Worm (Caenorhabditis elegans): ENCODE measurements around the gene rps-24.

The rps-24 gene

DNA sequence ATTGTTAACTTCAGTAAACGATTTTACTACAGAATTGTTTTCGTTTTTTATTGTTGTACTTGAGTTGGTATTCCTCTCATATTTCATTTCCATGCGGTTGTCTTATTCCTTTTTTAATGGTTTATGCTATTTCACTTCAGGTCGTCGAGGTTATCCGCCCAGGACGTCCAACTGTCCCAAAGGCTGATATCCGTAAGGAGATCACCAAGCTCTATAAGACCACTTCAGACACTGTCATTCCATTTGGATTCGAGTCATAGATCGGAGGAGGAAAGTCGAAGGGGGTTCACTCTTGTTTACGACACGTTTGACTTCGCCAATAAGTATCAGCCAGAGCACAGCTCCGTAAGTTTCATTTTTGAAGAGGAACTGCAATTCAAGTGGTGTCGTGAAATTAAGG, 889 bp downstream of the rps-24 start, which contains the start of gene T07A9.14 (continued):
- no peak for TF ChIP-seq mep-1 (tag; optimal IDR thresholded peaks at IDR 0.05)
- TF ChIP-seq Y105C5A.15 (GFP tag; IDR thresholded peaks at IDR 0.05), result no peak
- TF ChIP-seq hlh-30 (tag; optimal IDR thresholded peaks at IDR 0.05; ENCODE audit: insufficient read depth), result no peak
- peak; percentile 98 for TF ChIP-seq aha-1 (tag)
- TF ChIP-seq ceh-28 (tag; optimal IDR thresholded peaks at IDR 0.05), result no peak
- peak; percentile 14; the same call in 1 of the 2 replicates for TF ChIP-seq snpc-1.2 (GFP tag; IDR thresholded peaks at IDR 0.05)
- no peak for TF ChIP-seq dve-1 (tag; optimal IDR thresholded peaks at IDR 0.05; ENCODE audit: insufficient read depth)
- TF ChIP-seq D1046.2 (GFP tag; IDR thresholded peaks at IDR 0.05), result no peak
- TF ChIP-seq rbr-2 (tag; optimal IDR thresholded peaks at IDR 0.05), result no peak
- no peak for TF ChIP-seq zfp-3 (GFP tag; conservative IDR thresholded peaks at IDR 0.05)
- TF ChIP-seq zfp-2 (tag; optimal IDR thresholded peaks at IDR 0.05), result no peak
- TF ChIP-seq lsy-2 (tag; optimal IDR thresholded peaks at IDR 0.05), result no peak
- TF ChIP-seq ceh-44 (GFP tag; IDR thresholded peaks at IDR 0.05), result no peak
- TF ChIP-seq jun-1 (tag; optimal IDR thresholded peaks at IDR 0.05), result no peak
- TF ChIP-seq saeg-2 (GFP tag; IDR thresholded peaks at IDR 0.05), result no peak
- TF ChIP-seq R02D3.7 (tag; optimal IDR thresholded peaks at IDR 0.05), result no peak
- TF ChIP-seq F44E2.7 (GFP tag; IDR thresholded peaks at IDR 0.05), result no peak
- TF ChIP-seq lin-1 (GFP tag; IDR thresholded peaks at IDR 0.05), result no peak
- no peak for TF ChIP-seq pqm-1 (tag; optimal IDR thresholded peaks at IDR 0.05)
- no peak for TF ChIP-seq dpl-1 (GFP tag; optimal IDR thresholded peaks at IDR 0.05)
- TF ChIP-seq aly-2 (tag; optimal IDR thresholded peaks at IDR 0.05), result no peak
- no peak for TF ChIP-seq F26F4.8 (GFP tag; conservative IDR thresholded peaks at IDR 0.05)
- TF ChIP-seq nhr-237 (tag; optimal IDR thresholded peaks at IDR 0.05), result no peak
- TF ChIP-seq daf-16 (GFP tag; optimal IDR thresholded peaks at IDR 0.05), result no peak
- no peak for TF ChIP-seq daf-16 (tag; optimal IDR thresholded peaks at IDR 0.05)
- TF ChIP-seq nhr-11 (tag; optimal IDR thresholded peaks at IDR 0.05), result no peak
- no peak for TF ChIP-seq egl-43 (GFP tag; IDR thresholded peaks at IDR 0.05)
- no peak for TF ChIP-seq sdz-12 (GFP tag; optimal IDR thresholded peaks at IDR 0.05)
- no peak for TF ChIP-seq nhr-77 (tag; optimal IDR thresholded peaks at IDR 0.05)
- TF ChIP-seq cey-2 (tag; optimal IDR thresholded peaks at IDR 0.05; ENCODE audit: borderline replicate concordance, insufficient read depth), result no peak
- no peak for TF ChIP-seq lin-13 (GFP tag; optimal IDR thresholded peaks at IDR 0.05)
- no peak for TF ChIP-seq zip-11 (GFP tag; IDR thresholded peaks at IDR 0.05)
- TF ChIP-seq ZK337.2 (GFP tag; IDR thresholded peaks at IDR 0.05), result no peak
- TF ChIP-seq Y75B8A.6 (GFP tag; IDR thresholded peaks at IDR 0.05), result 0 out of 2 replicates have a peak, but pooled peaks have one; percentile 38
- TF ChIP-seq fkh-10 (GFP tag; optimal IDR thresholded peaks at IDR 0.05), result no peak
- TF ChIP-seq ama-1 (optimal IDR thresholded peaks at IDR 0.05), result peak; percentile 58
- no peak for TF ChIP-seq pha-4 (GFP tag; IDR thresholded peaks at IDR 0.05)
- no peak for TF ChIP-seq pha-4 (tag; optimal IDR thresholded peaks at IDR 0.05)
- TF ChIP-seq ceh-20 (GFP tag; IDR thresholded peaks at IDR 0.05), result no peak
- no peak for TF ChIP-seq T20F7.1 (GFP tag; optimal IDR thresholded peaks at IDR 0.05)
- TF ChIP-seq fos-1 (tag; optimal IDR thresholded peaks at IDR 0.05), result no peak

DNA sequence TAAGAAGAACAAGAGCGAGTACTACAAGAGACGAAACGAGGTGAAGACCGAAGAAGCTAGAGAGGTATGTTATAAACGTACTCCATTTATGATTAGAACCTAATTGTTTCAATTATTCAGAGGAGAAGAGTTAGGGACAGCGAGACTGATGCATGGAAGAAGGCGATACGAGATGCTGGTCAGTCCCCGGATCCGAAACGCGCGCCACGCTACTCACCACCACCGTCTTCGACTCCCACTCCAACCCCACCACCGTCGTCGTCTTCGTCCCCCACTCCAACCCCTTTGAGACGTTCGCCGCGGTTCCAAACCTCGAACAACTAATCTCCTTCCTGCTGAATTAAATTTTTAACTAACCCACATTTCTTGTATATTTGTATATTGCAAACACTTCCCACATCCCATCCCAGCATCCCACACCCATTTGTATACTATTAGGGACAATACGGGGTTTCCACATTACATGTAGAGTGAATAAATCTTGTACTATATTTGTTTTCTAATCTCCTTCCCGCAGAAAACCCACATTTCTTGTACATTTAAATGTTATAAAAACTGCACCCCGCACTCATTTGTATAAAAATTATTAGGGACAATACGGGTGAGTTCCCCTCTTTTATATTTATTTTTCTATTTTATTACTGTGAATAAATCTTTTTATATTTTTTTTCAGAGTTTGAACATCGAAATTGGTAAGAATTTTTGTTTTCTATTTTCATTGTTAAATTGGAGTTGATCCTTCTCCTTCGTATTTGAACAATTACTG, 1.8 kb downstream of the rps-24 start:
- TF ChIP-seq set-16 (GFP tag; IDR thresholded peaks at IDR 0.05) (peak; percentile 80), ctbp-1 (GFP tag; IDR thresholded peaks at IDR 0.05) (0 out of 2 replicates have a peak, but pooled peaks have one; percentile 11), unc-130 (GFP tag; optimal IDR thresholded peaks at IDR 0.05) (peak; percentile 14), Y48G9A.11 (GFP tag; IDR thresholded peaks at IDR 0.05) (0 out of 2 replicates have a peak, but pooled peaks have one; percentile 12), nhr-28 (tag; optimal IDR thresholded peaks at IDR 0.05) (no peak), lin-38 (GFP tag; IDR thresholded peaks at IDR 0.05) (peak; percentile 49), madf-5 (GFP tag; IDR thresholded peaks at IDR 0.05) (no peak), snpc-1.2 (GFP tag; IDR thresholded peaks at IDR 0.05) (peak; percentile 65; the same call in 1 of the 2 replicates), pha-4 (GFP tag; IDR thresholded peaks at IDR 0.05) (peak; percentile 32; the same call in 1 of the 2 replicates), pha-4 (tag; optimal IDR thresholded peaks at IDR 0.05) (no peak), nhr-48 (tag; optimal IDR thresholded peaks at IDR 0.05) (no peak), egl-43 (GFP tag; IDR thresholded peaks at IDR 0.05) (peak; percentile 71; the same call in 1 of the 2 replicates), T20F7.1 (GFP tag; optimal IDR thresholded peaks at IDR 0.05) (peak; percentile 7), F26F4.8 (GFP tag; conservative IDR thresholded peaks at IDR 0.05) (no peak)
